Worm (Caenorhabditis elegans) whole organism, early embryonic: Measurements from ENCODE around the gene F58E1.13.

Experiments used
- ceh-13 ChIP-seq: fragments of 200-800 bp; sonication (Bioruptor generic); optimal IDR thresholded peaks from 2 replicates; lab custom pipeline; 2018; ENCODE audit warnings: mild to moderate bottlenecking, missing genetic modification characterization, missing compliant biosample characterization
- flt-1 ChIP-seq: fragments of 200-800 bp; sonication (Bioruptor generic); IDR thresholded peaks from 2 replicates; pipeline ENCODE4 v1.3.6; 2022; ENCODE audit warnings: missing genetic modification characterization, missing compliant biosample characterization
- hnd-1 ChIP-seq: sonication (generic microtip); optimal IDR thresholded peaks from 2 replicates; lab custom pipeline; 2016; ENCODE audit warnings: missing genetic modification characterization, missing compliant biosample characterization
- tbx-37 ChIP-seq: fragments of 200-800 bp; sonication (Bioruptor generic); conservative IDR thresholded peaks from 2 replicates; pipeline ENCODE4 v1.3.6; 2022; ENCODE audit warnings: missing genetic modification reagents, missing genetic modification characterization, missing compliant biosample characterization

- TF ChIP-seq tbx-37 (no peak), hnd-1 (no peak), ceh-13 (GFP tag; lab: Kevin White, UChicago) (no peak), flt-1 (no peak)
Observed at ce11 chrII:1744183-1744582, 48.5 kb upstream of the F58E1.13 start, which contains the start of gene clec-19.
